Fruit fly (Drosophila melanogaster): ENCODE measurements around the gene Cyp4d14.

dm6 chrX:2155868-2156267 lies 19.2 kb downstream of the Cyp4d14 start:
- TF ChIP-seq fd59A (GFP tag; optimal IDR thresholded peaks at IDR 0.05) (no peak), CG16779 (tag; optimal IDR thresholded peaks at IDR 0.05) (no peak), Blimp-1 (GFP tag; optimal IDR thresholded peaks at IDR 0.05) (no peak), CG3032 (tag; optimal IDR thresholded peaks at IDR 0.05) (no peak), Hr4 (GFP tag; optimal IDR thresholded peaks at IDR 0.05) (no peak), spab (GFP tag; optimal IDR thresholded peaks at IDR 0.05) (no peak), Smox (GFP tag; optimal IDR thresholded peaks at IDR 0.05) (no peak), Hr38 (GFP tag; optimal IDR thresholded peaks at IDR 0.05) (no peak), CG6854 (GFP tag; optimal IDR thresholded peaks at IDR 0.05) (no peak)
